Worm (Caenorhabditis elegans): ENCODE data around the gene Y57G11C.8.

DNA sequence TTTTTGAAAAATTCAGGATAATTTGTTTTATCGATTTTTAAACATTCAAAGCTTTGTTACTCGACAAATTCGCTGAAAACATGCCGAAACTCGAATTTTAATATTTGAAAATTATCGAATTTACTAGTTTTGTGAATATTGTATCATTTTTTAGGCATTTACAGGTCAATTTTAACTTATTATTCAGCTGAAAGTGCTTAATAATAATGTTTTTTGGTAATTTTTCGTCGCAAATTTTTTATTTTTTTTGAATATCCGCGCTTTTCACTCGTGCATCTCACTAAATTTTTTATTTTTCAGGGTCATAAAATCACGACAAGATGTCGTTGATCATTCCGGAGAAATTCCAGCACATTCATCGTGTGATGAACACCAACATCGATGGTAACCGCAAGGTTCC, 43.7 kb downstream of the Y57G11C.8 start, which contains the start of gene rps-18:
- TF ChIP-seq ceh-45 (GFP tag; IDR thresholded peaks at IDR 0.05) (no peak), sox-4 (tag; optimal IDR thresholded peaks at IDR 0.05) (no peak), nhr-11 (tag; optimal IDR thresholded peaks at IDR 0.05) (no peak), C38D4.7 (GFP tag; optimal IDR thresholded peaks at IDR 0.05) (no peak), ama-1 (optimal IDR thresholded peaks at IDR 0.05) (no peak)
